Worm (Caenorhabditis elegans): Measurements from ENCODE around the gene F41C3.7.
A peak's percentile ranks its signal among the peaks of the same experiment; 100 is the strongest.

F41C3.7 gene

ce11 chrII:4729733-4730132, at the start of gene F41C3.7:
F41C3.7 (plus strand) TSS chrII:4730033.
- TF ChIP-seq dpl-1 (GFP tag; optimal IDR thresholded peaks at IDR 0.05), result no peak
- TF ChIP-seq lir-3 (tag; optimal IDR thresholded peaks at IDR 0.05; ENCODE audit: poor library complexity), result no peak
- TF ChIP-seq hlh-17 (GFP tag; optimal IDR thresholded peaks at IDR 0.05; ENCODE audit: borderline replicate concordance), result no peak
- no peak for TF ChIP-seq jun-1 (tag; optimal IDR thresholded peaks at IDR 0.05)
- TF ChIP-seq elt-2 (tag; optimal IDR thresholded peaks at IDR 0.05), result no peak
- TF ChIP-seq mep-1 (tag; optimal IDR thresholded peaks at IDR 0.05), result no peak
- TF ChIP-seq nhr-28 (tag; optimal IDR thresholded peaks at IDR 0.05), result no peak
- TF ChIP-seq tbx-2 (tag; optimal IDR thresholded peaks at IDR 0.05), result no peak
- TF ChIP-seq mef-2 (tag; optimal IDR thresholded peaks at IDR 0.05), result no peak
- TF ChIP-seq skn-1 (tag; optimal IDR thresholded peaks at IDR 0.05), result no peak
- TF ChIP-seq pqm-1 (tag; optimal IDR thresholded peaks at IDR 0.05), result no peak
- no peak for TF ChIP-seq nhr-11 (tag; optimal IDR thresholded peaks at IDR 0.05)
- TF ChIP-seq xbp-1 (tag; optimal IDR thresholded peaks at IDR 0.05), result no peak
- TF ChIP-seq rnt-1 (tag; optimal IDR thresholded peaks at IDR 0.05), result no peak
- TF ChIP-seq Y116A8C.19 (tag; optimal IDR thresholded peaks at IDR 0.05; ENCODE audit: borderline replicate concordance), result no peak
- TF ChIP-seq fkh-8 (tag; optimal IDR thresholded peaks at IDR 0.05), result no peak
- TF ChIP-seq lin-13 (GFP tag; optimal IDR thresholded peaks at IDR 0.05), result no peak

- TF ChIP-seq lin-39 (tag; optimal IDR thresholded peaks at IDR 0.05), result no peak
- TF ChIP-seq efl-3 (GFP tag; optimal IDR thresholded peaks at IDR 0.05), result no peak
- no peak for TF ChIP-seq nhr-19 (GFP tag; conservative IDR thresholded peaks at IDR 0.05)
- no peak for TF ChIP-seq nhr-237 (tag; optimal IDR thresholded peaks at IDR 0.05)
- peak; percentile 43 for TF ChIP-seq blmp-1 (tag; optimal IDR thresholded peaks at IDR 0.05)
- TF ChIP-seq nhr-90 (tag; optimal IDR thresholded peaks at IDR 0.05; ENCODE audit: poor library complexity), result no peak
Observed at ce11 chrII:4681391-4681790, 48.4 kb upstream of the F41C3.7 start, which contains the start of gene T05A7.7. T05A7.7 (minus strand) TSS chrII:4681491.

- TF ChIP-seq xbp-1 (tag; optimal IDR thresholded peaks at IDR 0.05), result no peak
- no peak for TF ChIP-seq zag-1 (tag; optimal IDR thresholded peaks at IDR 0.05)
- no peak for TF ChIP-seq hpl-2 (GFP tag; optimal IDR thresholded peaks at IDR 0.05)
- TF ChIP-seq isw-1 (GFP tag; IDR thresholded peaks at IDR 0.05), result no peak
- no peak for TF ChIP-seq lir-3 (tag; optimal IDR thresholded peaks at IDR 0.05; ENCODE audit: poor library complexity)
- no peak for TF ChIP-seq irx-1 (tag; optimal IDR thresholded peaks at IDR 0.05)
- no peak for TF ChIP-seq mef-2 (tag; optimal IDR thresholded peaks at IDR 0.05)
- TF ChIP-seq fos-1 (tag; optimal IDR thresholded peaks at IDR 0.05), result no peak
- no peak for TF ChIP-seq nhr-71 (tag; optimal IDR thresholded peaks at IDR 0.05)
- no peak for TF ChIP-seq lin-35 (GFP tag; optimal IDR thresholded peaks at IDR 0.05)
- TF ChIP-seq elt-2 (tag; optimal IDR thresholded peaks at IDR 0.05), result no peak
- no peak for TF ChIP-seq zip-4 (GFP tag; optimal IDR thresholded peaks at IDR 0.05)
- TF ChIP-seq ama-1 (optimal IDR thresholded peaks at IDR 0.05), result no peak
Observed at ce11 chrII:4683693-4684092, 46.1 kb upstream of the F41C3.7 start, which contains the start of gene sre-40. sre-40 (minus strand) TSS chrII:4683793.

ce11 chrII:4684852-4685251, 45.0 kb upstream of the F41C3.7 start:
- TF ChIP-seq fkh-8 (tag; optimal IDR thresholded peaks at IDR 0.05) (no peak), dsc-1 (tag; optimal IDR thresholded peaks at IDR 0.05) (no peak), lir-3 (tag; optimal IDR thresholded peaks at IDR 0.05; ENCODE audit: poor library complexity) (no peak), mab-9 (GFP tag; IDR thresholded peaks at IDR 0.05) (no peak), nhr-11 (tag; optimal IDR thresholded peaks at IDR 0.05) (no peak), fkh-10 (GFP tag; optimal IDR thresholded peaks at IDR 0.05) (no peak)

- no peak for TF ChIP-seq Y116A8C.19 (tag; optimal IDR thresholded peaks at IDR 0.05; ENCODE audit: borderline replicate concordance)
- no peak for TF ChIP-seq zag-1 (tag; optimal IDR thresholded peaks at IDR 0.05)
- no peak for TF ChIP-seq rnt-1 (tag; optimal IDR thresholded peaks at IDR 0.05)
- no peak for TF ChIP-seq lsy-2 (tag; optimal IDR thresholded peaks at IDR 0.05)
- TF ChIP-seq lin-35 (GFP tag; optimal IDR thresholded peaks at IDR 0.05), result no peak
- TF ChIP-seq ceh-82 (tag; optimal IDR thresholded peaks at IDR 0.05), result no peak
- TF ChIP-seq efl-3 (GFP tag; optimal IDR thresholded peaks at IDR 0.05), result no peak
- no peak for TF ChIP-seq lin-13 (GFP tag; optimal IDR thresholded peaks at IDR 0.05)
- no peak for TF ChIP-seq ztf-11 (tag; optimal IDR thresholded peaks at IDR 0.05)
- TF ChIP-seq unc-130 (tag; optimal IDR thresholded peaks at IDR 0.05), result no peak
- no peak for TF ChIP-seq pqm-1 (tag; optimal IDR thresholded peaks at IDR 0.05)
- TF ChIP-seq fos-1 (tag; optimal IDR thresholded peaks at IDR 0.05), result no peak
- no peak for TF ChIP-seq C04F5.9 (tag; optimal IDR thresholded peaks at IDR 0.05)
- TF ChIP-seq sox-4 (tag; optimal IDR thresholded peaks at IDR 0.05), result no peak
- TF ChIP-seq vab-15 (tag; optimal IDR thresholded peaks at IDR 0.05), result no peak
- no peak for TF ChIP-seq pag-3 (tag; optimal IDR thresholded peaks at IDR 0.05; ENCODE audit: borderline replicate concordance, insufficient read depth)
- TF ChIP-seq mab-9 (GFP tag; IDR thresholded peaks at IDR 0.05), result no peak
- no peak for TF ChIP-seq irx-1 (tag; optimal IDR thresholded peaks at IDR 0.05)
- TF ChIP-seq pax-3 (tag; optimal IDR thresholded peaks at IDR 0.05), result no peak
- no peak for TF ChIP-seq hlh-17 (GFP tag; optimal IDR thresholded peaks at IDR 0.05; ENCODE audit: borderline replicate concordance)
Observed at ce11 chrII:4686941-4687340, 42.9 kb upstream of the F41C3.7 start, which contains the start of gene sre-39. sre-39 (plus strand) TSS chrII:4687241.

Measured in whole organism, L1 larva.